Fruit fly (Drosophila melanogaster) whole organism, embryonic: ENCODE results near the gene CG9926.

Source experiments
- Awh ChIP-seq: fragments of 200-800 bp; sonication (Bioruptor generic); IDR thresholded peaks from 2 replicates; pipeline ENCODE4, ENCODE4 v1.3.6; 2022; ENCODE audit warnings: missing biosample characterization, missing genetic modification characterization
- CG10267 ChIP-seq: fragments of 200-800 bp; sonication (Bioruptor generic); optimal IDR thresholded peaks from 2 replicates; lab custom pipeline; 2018; ENCODE audit warnings: missing biosample characterization, mild to moderate bottlenecking, missing genetic modification characterization, moderate library complexity
- CG11723 ChIP-seq: fragments of 200-800 bp; sonication (Bioruptor generic); optimal IDR thresholded peaks from 2 replicates; lab custom pipeline; 2017; ENCODE audit warnings: missing biosample characterization, mild to moderate bottlenecking, missing genetic modification characterization
- CG12236 ChIP-seq: fragments of 200-800 bp; sonication (Bioruptor generic); optimal IDR thresholded peaks from 2 replicates; lab custom pipeline; 2016; ENCODE audit warnings: missing biosample characterization, missing genetic modification characterization
- CG1529 ChIP-seq: fragments of 200-800 bp; sonication (Bioruptor generic); optimal IDR thresholded peaks from 3 replicates; lab custom pipeline; 2018; ENCODE audit warnings: missing biosample characterization, missing genetic modification characterization
- CG17361 ChIP-seq: fragments of 200-800 bp; sonication (Bioruptor generic); IDR thresholded peaks from 3 replicates; pipeline ENCODE4 v1.3.6; 2022; ENCODE audit warnings: missing biosample characterization, missing genetic modification characterization
- CG17912 ChIP-seq: fragments of 200-800 bp; sonication (Bioruptor generic); optimal IDR thresholded peaks from 2 replicates; lab custom pipeline; 2018; ENCODE audit warnings: missing biosample characterization, mild to moderate bottlenecking, missing genetic modification characterization
- CG7271 ChIP-seq: fragments of 200-800 bp; sonication (Bioruptor generic); optimal IDR thresholded peaks from 2 replicates; lab custom pipeline; 2018; ENCODE audit warnings: missing biosample characterization, mild to moderate bottlenecking, missing genetic modification characterization, moderate library complexity
- Gug ChIP-seq: fragments of 200-800 bp; sonication (Bioruptor generic); IDR thresholded peaks from 4 replicates; pipeline ENCODE4 v1.3.6; 2022; ENCODE audit warnings: missing biosample characterization, missing genetic modification characterization
- PHDP ChIP-seq: fragments of 200-800 bp; sonication (Bioruptor generic); optimal IDR thresholded peaks from 3 replicates; lab custom pipeline; 2018; ENCODE audit warnings: missing biosample characterization, mild to moderate bottlenecking, missing genetic modification characterization, moderate library complexity
- chif ChIP-seq, 2 experiments: fragments of 200-800 bp; sonication (Bioruptor generic); optimal IDR thresholded peaks; 3 replicates each; lab custom pipeline; 2016; ENCODE audit warnings: missing biosample characterization in 2 of 2, missing genetic modification characterization in 2 of 2
- psq ChIP-seq: fragments of 200-800 bp; sonication (Bioruptor generic); optimal IDR thresholded peaks from 2 replicates; lab custom pipeline; 2017; ENCODE audit warnings: missing biosample characterization, missing genetic modification characterization
- slp2 ChIP-seq: fragments of 200-800 bp; sonication (Bioruptor generic); optimal IDR thresholded peaks from 2 replicates; lab custom pipeline; 2016; ENCODE audit warnings: missing biosample characterization, missing genetic modification characterization

DNA sequence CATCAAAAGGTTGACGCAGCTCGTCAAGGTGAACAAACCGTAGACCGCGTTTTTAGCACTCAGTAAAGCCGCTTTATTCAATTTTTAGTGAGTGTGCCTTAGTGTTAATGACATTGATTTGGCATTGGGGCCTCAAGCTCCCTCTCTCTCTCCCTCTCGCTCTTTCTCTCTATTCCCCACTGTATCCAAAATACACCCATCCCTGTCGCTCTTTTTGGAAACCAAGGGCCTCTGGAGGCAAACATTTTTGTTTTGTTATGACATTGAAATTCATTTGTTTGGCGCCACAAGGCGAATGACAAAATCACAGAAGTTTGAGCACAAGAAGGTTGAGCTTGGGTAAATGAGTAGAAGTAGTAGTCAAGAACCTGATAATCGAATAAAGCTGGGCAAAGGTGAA, 21.7 kb upstream of the CG9926 start:
- no peak for TF ChIP-seq CG12236 (GFP tag; lab: Kevin White, UChicago)
- no peak for TF ChIP-seq CG1529 (GFP tag; lab: Kevin White, UChicago)
- no peak for TF ChIP-seq CG17361
- TF ChIP-seq CG11723 (GFP tag; lab: Kevin White, UChicago): no peak
- no peak for TF ChIP-seq CG10267
- TF ChIP-seq Awh (GFP tag; lab: Robert Waterston, UW): no peak
- no peak for TF ChIP-seq CG17912 (GFP tag; lab: Kevin White, UChicago)
- TF ChIP-seq chif (GFP tag; optimal IDR thresholded peaks at IDR 0.05; lab: Kevin White, UChicago): no peak
- TF ChIP-seq CG7271 (tag; lab: Kevin White, UChicago): no peak
- no peak for TF ChIP-seq slp2 (GFP tag; lab: Kevin White, UChicago)
- TF ChIP-seq Gug (GFP tag; lab: Robert Waterston, UW): no peak
- TF ChIP-seq PHDP (tag; lab: Kevin White, UChicago): no peak
- no peak for TF ChIP-seq psq (GFP tag; lab: Kevin White, UChicago)
